Worm (Caenorhabditis elegans) whole organism, L2 larva: Measurements from ENCODE around the gene pmp-1.

Experiments
- C34F6.9 ChIP-seq: fragments of 150-350 bp; optimal IDR thresholded peaks from 2 replicates; lab custom pipeline; 2014; ENCODE audit warnings: missing biosample characterization, missing genetic modification characterization
- F13H6.1 ChIP-seq: sonication (generic microtip); optimal IDR thresholded peaks from 2 replicates; lab custom pipeline; 2016; ENCODE audit warnings: missing genetic modification characterization, missing compliant biosample characterization
- ZK546.5 ChIP-seq: sonication (generic microtip); optimal IDR thresholded peaks from 2 replicates; lab custom pipeline; 2017; ENCODE audit warnings: missing biosample characterization, missing genetic modification characterization
- aly-2 ChIP-seq: fragments of 150-350 bp; optimal IDR thresholded peaks from 2 replicates; lab custom pipeline; 2014; ENCODE audit warnings: missing biosample characterization, missing genetic modification characterization
- blmp-1 ChIP-seq: sonication (generic microtip); optimal IDR thresholded peaks from 2 replicates; lab custom pipeline; 2017; ENCODE audit warnings: missing genetic modification characterization, mild to moderate bottlenecking, missing compliant biosample characterization, antibody characterized with exemption, moderate library complexity; ENCODE audit not compliant: insufficient read depth
- ceh-16 ChIP-seq: fragments of 150-350 bp; optimal IDR thresholded peaks from 2 replicates; lab custom pipeline; 2014; ENCODE audit warnings: missing biosample characterization, missing genetic modification characterization
- crh-2 ChIP-seq: sonication (generic microtip); optimal IDR thresholded peaks from 2 replicates; lab custom pipeline; 2017; ENCODE audit warnings: missing biosample characterization, missing genetic modification characterization
- dmd-4 ChIP-seq: sonication (generic microtip); optimal IDR thresholded peaks from 2 replicates; lab custom pipeline; 2017; ENCODE audit warnings: missing biosample characterization, missing genetic modification characterization
- egl-27 ChIP-seq: sonication (generic microtip); optimal IDR thresholded peaks from 3 replicates; lab custom pipeline; 2017; ENCODE audit warnings: missing biosample characterization, missing genetic modification reagents, missing genetic modification characterization
- elt-1 ChIP-seq: fragments of 150-350 bp; optimal IDR thresholded peaks from 2 replicates; lab custom pipeline; 2014; ENCODE audit warnings: missing biosample characterization, missing genetic modification characterization
- fos-1 ChIP-seq: fragments of 150-350 bp; optimal IDR thresholded peaks from 2 replicates; lab custom pipeline; 2014; ENCODE audit warnings: missing biosample characterization, missing genetic modification characterization
- gmeb-1 ChIP-seq: fragments of 150-350 bp; optimal IDR thresholded peaks from 2 replicates; lab custom pipeline; 2014; ENCODE audit warnings: missing biosample characterization, missing genetic modification characterization
- lin-13 ChIP-seq: fragments of 150-350 bp; optimal IDR thresholded peaks from 2 replicates; lab custom pipeline; 2014; ENCODE audit warnings: missing biosample characterization, missing genetic modification reagents, missing genetic modification characterization
- lsy-2 ChIP-seq, 2 experiments: fragments of 150-350 bp in 1 of 2; sonication (generic microtip) in 1 of 2; optimal IDR thresholded peaks; 2 replicates each; lab custom pipeline; 2014 to 2017; ENCODE audit warnings: missing biosample characterization in 2 of 2, missing genetic modification characterization in 2 of 2
- mab-5 ChIP-seq: fragments of 150-350 bp; optimal IDR thresholded peaks from 2 replicates; lab custom pipeline; 2014; ENCODE audit warnings: missing biosample characterization, missing genetic modification characterization
- nhr-10 ChIP-seq: sonication (generic microtip); optimal IDR thresholded peaks from 2 replicates; lab custom pipeline; 2017; ENCODE audit warnings: missing biosample characterization, missing genetic modification characterization
- nhr-129 ChIP-seq: fragments of 150-350 bp; optimal IDR thresholded peaks from 2 replicates; lab custom pipeline; 2014; ENCODE audit warnings: missing biosample characterization, missing genetic modification characterization
- nhr-21 ChIP-seq: fragments of 150-350 bp; optimal IDR thresholded peaks from 2 replicates; lab custom pipeline; 2014; ENCODE audit warnings: missing biosample characterization, missing genetic modification characterization
- nhr-237 ChIP-seq: fragments of 150-350 bp; optimal IDR thresholded peaks from 2 replicates; lab custom pipeline; 2014; ENCODE audit warnings: missing biosample characterization, missing genetic modification characterization
- nhr-6 ChIP-seq: fragments of 150-350 bp; optimal IDR thresholded peaks from 2 replicates; lab custom pipeline; 2014; ENCODE audit warnings: missing biosample characterization, missing genetic modification characterization
- skn-1 ChIP-seq: sonication (generic microtip); optimal IDR thresholded peaks from 2 replicates; lab custom pipeline; 2017; ENCODE audit warnings: missing biosample characterization, missing genetic modification characterization
- sma-3 ChIP-seq: sonication (generic microtip); optimal IDR thresholded peaks from 2 replicates; lab custom pipeline; 2016; ENCODE audit warnings: missing genetic modification reagents, missing genetic modification characterization, missing compliant biosample characterization
- sma-9 ChIP-seq, 2 experiments: fragments of 150-350 bp in 1 of 2; sonication (generic microtip) in 1 of 2; optimal IDR thresholded peaks; 2 replicates each; lab custom pipeline; 2014 to 2016; ENCODE audit warnings: missing genetic modification characterization in 2 of 2, mild to moderate bottlenecking in 1 of 2, missing biosample characterization in 1 of 2, missing compliant biosample characterization in 1 of 2, missing genetic modification reagents in 1 of 2, moderate library complexity in 1 of 2
- snpc-4 ChIP-seq: fragments of 150-350 bp; optimal IDR thresholded peaks from 2 replicates; lab custom pipeline; 2014; ENCODE audit warnings: missing biosample characterization, missing genetic modification characterization
- unc-39 ChIP-seq: fragments of 150-350 bp; optimal IDR thresholded peaks from 2 replicates; lab custom pipeline; 2014; ENCODE audit warnings: missing biosample characterization, missing genetic modification characterization
- unc-55 ChIP-seq: fragments of 150-350 bp; sonication (generic microtip); optimal IDR thresholded peaks from 3 replicates; lab custom pipeline; 2014; ENCODE audit warnings: missing biosample characterization, missing genetic modification reagents, missing genetic modification characterization
- zag-1 ChIP-seq: fragments of 150-350 bp; optimal IDR thresholded peaks from 2 replicates; lab custom pipeline; 2014; ENCODE audit warnings: missing biosample characterization, missing genetic modification characterization

The pmp-1 gene

ce11 chrII:6926488-6926887 is 42.9 kb upstream of the pmp-1 start (continued):
- TF ChIP-seq unc-55 (peak; percentile 88), blmp-1 (tag; lab: Kevin White, UChicago) (peak; percentile 82), ceh-16 (tag; lab: Kevin White, UChicago) (no peak)

ce11 chrII:6926054-6926453 is 42.5 kb upstream of the pmp-1 start:
- TF ChIP-seq lsy-2 (tag; optimal IDR thresholded peaks at IDR 0.05; lab: Kevin White, UChicago) (no peak), dmd-4 (tag; lab: Kevin White, UChicago) (no peak)

ce11 chrII:6923792-6924191 is 40.2 kb upstream of the pmp-1 start:
- TF ChIP-seq zag-1 (tag; lab: Kevin White, UChicago) (no peak), egl-27 (tag; lab: Kevin White, UChicago) (no peak), ZK546.5 (tag; lab: Kevin White, UChicago) (no peak)

- TF ChIP-seq nhr-237 (tag; lab: Kevin White, UChicago) (no peak), fos-1 (peak; percentile 47)
These were observed 35.9 kb upstream of the pmp-1 start, which contains the start of gene B0252.1 for ce11 chrII:6919363-6919851. TSS of gene B0252.1 (plus strand) at chrII:6919680.

ce11 chrII:6918862-6919261 is 35.3 kb upstream of the pmp-1 start, which contains the start of gene B0252.5:
TSS of gene B0252.5 (minus strand) at chrII:6918878.
- TF ChIP-seq sma-9 (GFP tag; optimal IDR thresholded peaks at IDR 0.05; lab: Kevin White, UChicago) (peak; percentile 37), sma-9 (tag; optimal IDR thresholded peaks at IDR 0.05; lab: Kevin White, UChicago) (no peak), fos-1 (peak; percentile 53), ZK546.5 (tag; lab: Kevin White, UChicago) (no peak)

ce11 chrII:6917710-6918109 is 34.2 kb upstream of the pmp-1 start, which contains the start of gene B0252.11:
TSS of gene B0252.11 (minus strand) at chrII:6917810.
- TF ChIP-seq nhr-237 (tag; lab: Kevin White, UChicago), result no peak
- TF ChIP-seq, all 48 proteins: peak for 0

ce11 chrII:6915875-6916274 is 32.3 kb upstream of the pmp-1 start, which contains the start of gene B0252.8:
TSS of gene B0252.8 (plus strand) at chrII:6916166.
- TF ChIP-seq skn-1 (no peak), nhr-6 (tag; lab: Kevin White, UChicago) (no peak), unc-55 (peak; percentile 52), C34F6.9 (peak; percentile 2), mab-5 (peak; percentile 1)

ce11 chrII:6913309-6913708 is 29.8 kb upstream of the pmp-1 start, which contains the start of gene cyn-10:
TSS of gene cyn-10 (minus strand) at chrII:6913365.
- TF ChIP-seq F13H6.1 (peak; percentile 77), egl-27 (tag; lab: Kevin White, UChicago) (no peak), lsy-2 (tag; optimal IDR thresholded peaks at IDR 0.05; lab: Kevin White, UChicago) (peak; percentile 70 to 81), nhr-21 (tag; lab: Kevin White, UChicago) (peak; percentile 56), snpc-4 (peak; percentile 49), nhr-6 (tag; lab: Kevin White, UChicago) (peak; percentile 57), nhr-129 (tag; lab: Kevin White, UChicago) (peak; percentile 27), aly-2 (tag; lab: Kevin White, UChicago) (no peak), unc-55 (peak; percentile 70), sma-9 (GFP tag; optimal IDR thresholded peaks at IDR 0.05; lab: Kevin White, UChicago) (peak; percentile 96), sma-9 (tag; optimal IDR thresholded peaks at IDR 0.05; lab: Kevin White, UChicago) (no peak), crh-2 (tag; lab: Kevin White, UChicago) (peak; percentile 50), blmp-1 (tag; lab: Kevin White, UChicago) (peak; percentile 7), C34F6.9 (peak; percentile 59), unc-39 (tag; lab: Kevin White, UChicago) (no peak), elt-1 (tag; lab: Kevin White, UChicago) (no peak), lin-13 (GFP tag; lab: Kevin White, UChicago) (peak; percentile 65), sma-3 (GFP tag; lab: Kevin White, UChicago) (peak; percentile 86), nhr-10 (tag; lab: Kevin White, UChicago) (no peak), gmeb-1 (tag; lab: Kevin White, UChicago) (peak; percentile 94)
